Worm (Caenorhabditis elegans) whole organism, late embryonic: ENCODE measurements around the gene lgc-43.

Experiments
- C08G9.2 ChIP-seq: sonication (generic microtip); optimal IDR thresholded peaks from 2 replicates; lab custom pipeline; 2016; ENCODE audit warnings: mild to moderate bottlenecking, missing genetic modification characterization, moderate library complexity, missing compliant biosample characterization
- K02D7.2 ChIP-seq: sonication (generic microtip); optimal IDR thresholded peaks from 2 replicates; lab custom pipeline; 2017; ENCODE audit warnings: mild to moderate bottlenecking, missing genetic modification characterization, missing compliant biosample characterization
- K09A11.1 ChIP-seq: sonication (generic microtip); optimal IDR thresholded peaks from 2 replicates; lab custom pipeline; 2017; ENCODE audit warnings: antibody characterized with exemption, mild to moderate bottlenecking, missing genetic modification characterization, missing compliant biosample characterization; ENCODE audit not compliant: insufficient read depth
- ama-1 ChIP-seq: fragments of 150-350 bp; optimal IDR thresholded peaks from 2 replicates; lab custom pipeline; 2014
- ceh-24 ChIP-seq: sonication (generic microtip); optimal IDR thresholded peaks from 2 replicates; lab custom pipeline; 2016; ENCODE audit warnings: mild to moderate bottlenecking, missing genetic modification characterization, missing compliant biosample characterization
- ceh-9 ChIP-seq: sonication (generic microtip); optimal IDR thresholded peaks from 2 replicates; lab custom pipeline; 2016; ENCODE audit warnings: mild to moderate bottlenecking, missing genetic modification characterization, inconsistent platforms, missing compliant biosample characterization
- dmd-4 ChIP-seq: sonication (generic microtip); optimal IDR thresholded peaks from 2 replicates; lab custom pipeline; 2016; ENCODE audit warnings: borderline replicate concordance, missing genetic modification characterization, missing compliant biosample characterization
- dve-1 ChIP-seq: sonication (generic microtip); optimal IDR thresholded peaks from 2 replicates; lab custom pipeline; 2017; ENCODE audit warnings: antibody characterized with exemption, mild to moderate bottlenecking, missing genetic modification characterization, missing compliant biosample characterization
- elt-2 ChIP-seq: sonication (generic microtip); optimal IDR thresholded peaks from 2 replicates; lab custom pipeline; 2016; ENCODE audit warnings: missing genetic modification reagents, missing genetic modification characterization, missing compliant biosample characterization
- eyg-1 ChIP-seq: sonication (generic microtip); optimal IDR thresholded peaks from 2 replicates; lab custom pipeline; 2016; ENCODE audit warnings: missing genotype, missing genetic modification characterization, missing compliant biosample characterization
- fkh-10 ChIP-seq: fragments of 150-350 bp; optimal IDR thresholded peaks from 2 replicates; lab custom pipeline; 2014; ENCODE audit warnings: missing biosample characterization, missing genetic modification reagents, missing genetic modification characterization
- hlh-6 ChIP-seq: sonication (generic microtip); optimal IDR thresholded peaks from 2 replicates; lab custom pipeline; 2016; ENCODE audit warnings: missing genotype, missing genetic modification characterization, missing compliant biosample characterization
- mec-3 ChIP-seq: sonication (generic microtip); optimal IDR thresholded peaks from 2 replicates; lab custom pipeline; 2016; ENCODE audit warnings: borderline replicate concordance, missing genetic modification characterization, missing compliant biosample characterization
- nfya-1 ChIP-seq: sonication (generic microtip); optimal IDR thresholded peaks from 2 replicates; lab custom pipeline; 2017; ENCODE audit warnings: missing genetic modification characterization, mild to moderate bottlenecking, missing compliant biosample characterization, antibody characterized with exemption, moderate library complexity
- nhr-232 ChIP-seq: sonication (generic microtip); optimal IDR thresholded peaks from 2 replicates; lab custom pipeline; 2016; ENCODE audit warnings: missing genetic modification characterization, missing compliant biosample characterization
- npax-4 ChIP-seq: sonication (generic microtip); optimal IDR thresholded peaks from 2 replicates; lab custom pipeline; 2016; ENCODE audit warnings: missing genetic modification characterization, missing compliant biosample characterization
- tbx-7 ChIP-seq: sonication (generic microtip); optimal IDR thresholded peaks from 2 replicates; lab custom pipeline; 2016; ENCODE audit warnings: missing genotype, missing genetic modification characterization, missing compliant biosample characterization
- ttx-3 ChIP-seq: sonication (generic microtip); optimal IDR thresholded peaks from 2 replicates; lab custom pipeline; 2016; ENCODE audit warnings: missing genetic modification reagents, missing genetic modification characterization, missing compliant biosample characterization
- unc-3 ChIP-seq, 2 experiments: fragments of 200-800 bp in 1 of 2; sonication (Bioruptor generic) in 1 of 2; sonication (generic microtip) in 1 of 2; conservative IDR thresholded peaks in 1 of 2; optimal IDR thresholded peaks in 1 of 2; 2 replicates each; pipeline versions ENCODE4 v1.3.6 to Lab custom; 2016 to 2022; ENCODE audit warnings: missing compliant biosample characterization in 2 of 2, missing genetic modification characterization in 2 of 2, missing genetic modification reagents in 1 of 2
- unc-55 ChIP-seq: sonication (generic microtip); optimal IDR thresholded peaks from 2 replicates; lab custom pipeline; 2017; ENCODE audit warnings: missing biosample characterization, missing genetic modification reagents, missing genetic modification characterization
- zip-5 ChIP-seq: sonication (generic microtip); optimal IDR thresholded peaks from 2 replicates; lab custom pipeline; 2016; ENCODE audit warnings: missing genetic modification characterization, missing compliant biosample characterization

Gene lgc-43

ce11 chrIV:10620811-10621210 lies 42.3 kb downstream of the lgc-43 start, which contains the start of gene R09H10.7:
Gene R09H10.7, plus strand, starts transcription at chrIV:10621111.
- TF ChIP-seq dve-1 (tag; lab: Kevin White, UChicago), result no peak
- TF ChIP-seq npax-4 (tag; lab: Kevin White, UChicago), result no peak
- TF ChIP-seq fkh-10 (GFP tag; lab: Kevin White, UChicago), result no peak
- no peak for TF ChIP-seq zip-5 (tag; lab: Kevin White, UChicago)
- no peak for TF ChIP-seq nfya-1 (tag; lab: Kevin White, UChicago)
- TF ChIP-seq elt-2 (tag; lab: Kevin White, UChicago), result no peak
- no peak for TF ChIP-seq K09A11.1 (tag; lab: Kevin White, UChicago)
- TF ChIP-seq dmd-4, result no peak
- no peak for TF ChIP-seq C08G9.2
- TF ChIP-seq ttx-3, result no peak
- TF ChIP-seq mec-3 (tag; lab: Kevin White, UChicago), result no peak

ce11 chrIV:10628724-10629123 lies 50.3 kb downstream of the lgc-43 start, which contains the start of gene R09H10.5:
Gene R09H10.5, minus strand, starts transcription at chrIV:10628829.
- no peak for TF ChIP-seq fkh-10 (GFP tag; lab: Kevin White, UChicago)
- TF ChIP-seq eyg-1, result no peak
- no peak for TF ChIP-seq dmd-4
- no peak for TF ChIP-seq unc-55 (GFP tag; lab: Kevin White, UChicago)
- TF ChIP-seq hlh-6 (tag; lab: Kevin White, UChicago), result no peak
- no peak for TF ChIP-seq ceh-24 (tag; lab: Kevin White, UChicago)
- TF ChIP-seq tbx-7 (tag; lab: Kevin White, UChicago), result no peak
- no peak for TF ChIP-seq ama-1 (lab: Kevin White, UChicago)
- no peak for TF ChIP-seq ceh-9 (tag; lab: Kevin White, UChicago)
- TF ChIP-seq K02D7.2, result no peak
- no peak for TF ChIP-seq nhr-232 (tag; lab: Kevin White, UChicago)
- no peak for TF ChIP-seq unc-3 (GFP tag; conservative IDR thresholded peaks at IDR 0.05; lab: Robert Waterston, UW)
- TF ChIP-seq unc-3 (tag; optimal IDR thresholded peaks at IDR 0.05; lab: Kevin White, UChicago), result no peak

ce11 chrIV:10630953-10631554 lies 52.6 kb downstream of the lgc-43 start, which contains the start of gene F56C4.4:
Gene F56C4.4, minus strand, starts transcription at chrIV:10631267.
- TF ChIP-seq hlh-6 (tag; lab: Kevin White, UChicago), result no peak
- TF ChIP-seq elt-2 (tag; lab: Kevin White, UChicago), result peak; percentile 48
